Worm (Caenorhabditis elegans) whole organism, L2 larva: ENCODE data around the gene F10B5.2.

Experiments used
- C34F6.9 ChIP-seq: fragments of 150-350 bp; optimal IDR thresholded peaks from 2 replicates; lab custom pipeline; 2014; ENCODE audit warnings: missing biosample characterization, missing genetic modification characterization
- F13H6.1 ChIP-seq: sonication (generic microtip); optimal IDR thresholded peaks from 2 replicates; lab custom pipeline; 2016; ENCODE audit warnings: missing genetic modification characterization, missing compliant biosample characterization
- R02D3.7 ChIP-seq: fragments of 150-350 bp; optimal IDR thresholded peaks from 2 replicates; lab custom pipeline; 2014; ENCODE audit warnings: missing biosample characterization, missing genetic modification characterization
- Y55F3AM.14 ChIP-seq: fragments of 200-800 bp; sonication (Bioruptor generic); optimal IDR thresholded peaks from 2 replicates; lab custom pipeline; 2018; ENCODE audit warnings: mild to moderate bottlenecking, missing genetic modification characterization, missing compliant biosample characterization
- ZK546.5 ChIP-seq: sonication (generic microtip); optimal IDR thresholded peaks from 2 replicates; lab custom pipeline; 2017; ENCODE audit warnings: missing biosample characterization, missing genetic modification characterization
- aly-2 ChIP-seq: fragments of 150-350 bp; optimal IDR thresholded peaks from 2 replicates; lab custom pipeline; 2014; ENCODE audit warnings: missing biosample characterization, missing genetic modification characterization
- ama-1 ChIP-seq: fragments of 150-350 bp; optimal IDR thresholded peaks from 2 replicates; lab custom pipeline; 2018; ENCODE audit warnings: inconsistent platforms
- blmp-1 ChIP-seq: sonication (generic microtip); optimal IDR thresholded peaks from 2 replicates; lab custom pipeline; 2017; ENCODE audit warnings: missing genetic modification characterization, mild to moderate bottlenecking, missing compliant biosample characterization, antibody characterized with exemption, moderate library complexity; ENCODE audit not compliant: insufficient read depth
- ceh-16 ChIP-seq: fragments of 150-350 bp; optimal IDR thresholded peaks from 2 replicates; lab custom pipeline; 2014; ENCODE audit warnings: missing biosample characterization, missing genetic modification characterization
- ceh-82 ChIP-seq: fragments of 150-350 bp; optimal IDR thresholded peaks from 2 replicates; lab custom pipeline; 2014; ENCODE audit warnings: missing biosample characterization, missing genetic modification characterization
- crh-2 ChIP-seq: sonication (generic microtip); optimal IDR thresholded peaks from 2 replicates; lab custom pipeline; 2017; ENCODE audit warnings: missing biosample characterization, missing genetic modification characterization
- dmd-4 ChIP-seq: sonication (generic microtip); optimal IDR thresholded peaks from 2 replicates; lab custom pipeline; 2017; ENCODE audit warnings: missing biosample characterization, missing genetic modification characterization
- egl-27 ChIP-seq: sonication (generic microtip); optimal IDR thresholded peaks from 3 replicates; lab custom pipeline; 2017; ENCODE audit warnings: missing biosample characterization, missing genetic modification reagents, missing genetic modification characterization
- elt-1 ChIP-seq: fragments of 150-350 bp; optimal IDR thresholded peaks from 2 replicates; lab custom pipeline; 2014; ENCODE audit warnings: missing biosample characterization, missing genetic modification characterization
- elt-3 ChIP-seq: sonication (generic microtip); optimal IDR thresholded peaks from 2 replicates; lab custom pipeline; 2017; ENCODE audit warnings: missing biosample characterization, missing genetic modification characterization
- fos-1 ChIP-seq: fragments of 150-350 bp; optimal IDR thresholded peaks from 2 replicates; lab custom pipeline; 2014; ENCODE audit warnings: missing biosample characterization, missing genetic modification characterization
- gmeb-1 ChIP-seq: fragments of 150-350 bp; optimal IDR thresholded peaks from 2 replicates; lab custom pipeline; 2014; ENCODE audit warnings: missing biosample characterization, missing genetic modification characterization
- lin-11 ChIP-seq: fragments of 150-350 bp; sonication (generic microtip); optimal IDR thresholded peaks from 2 replicates; lab custom pipeline; 2014; ENCODE audit warnings: missing biosample characterization, missing genetic modification characterization, inconsistent platforms, mixed read lengths
- lin-13 ChIP-seq: fragments of 150-350 bp; optimal IDR thresholded peaks from 2 replicates; lab custom pipeline; 2014; ENCODE audit warnings: missing biosample characterization, missing genetic modification reagents, missing genetic modification characterization
- lin-39 ChIP-seq: fragments of 150-350 bp; optimal IDR thresholded peaks from 2 replicates; lab custom pipeline; 2014; ENCODE audit warnings: missing biosample characterization, missing genetic modification reagents, missing genetic modification characterization
- lsy-2 ChIP-seq, 2 experiments: fragments of 150-350 bp in 1 of 2; sonication (generic microtip) in 1 of 2; optimal IDR thresholded peaks; 2 replicates each; lab custom pipeline; 2014 to 2017; ENCODE audit warnings: missing biosample characterization in 2 of 2, missing genetic modification characterization in 2 of 2
- mab-5 ChIP-seq: fragments of 150-350 bp; optimal IDR thresholded peaks from 2 replicates; lab custom pipeline; 2014; ENCODE audit warnings: missing biosample characterization, missing genetic modification characterization
- mbf-1 ChIP-seq: sonication (generic microtip); optimal IDR thresholded peaks from 2 replicates; lab custom pipeline; 2017; ENCODE audit warnings: missing biosample characterization, missing genetic modification characterization
- mdl-1 ChIP-seq, 2 experiments: fragments of 150-350 bp in 1 of 2; sonication (generic microtip) in 1 of 2; optimal IDR thresholded peaks; 2 replicates each; lab custom pipeline; 2017; ENCODE audit warnings: missing biosample characterization in 2 of 2, missing genetic modification characterization in 2 of 2
- nhr-11 ChIP-seq: fragments of 150-350 bp; optimal IDR thresholded peaks from 2 replicates; lab custom pipeline; 2014; ENCODE audit warnings: missing biosample characterization, missing genetic modification characterization
- nhr-12 ChIP-seq: fragments of 150-350 bp; optimal IDR thresholded peaks from 2 replicates; lab custom pipeline; 2014; ENCODE audit warnings: missing biosample characterization, missing genetic modification characterization
- nhr-129 ChIP-seq: fragments of 150-350 bp; optimal IDR thresholded peaks from 2 replicates; lab custom pipeline; 2014; ENCODE audit warnings: missing biosample characterization, missing genetic modification characterization
- nhr-21 ChIP-seq: fragments of 150-350 bp; optimal IDR thresholded peaks from 2 replicates; lab custom pipeline; 2014; ENCODE audit warnings: missing biosample characterization, missing genetic modification characterization
- nhr-23 ChIP-seq: fragments of 150-350 bp; optimal IDR thresholded peaks from 2 replicates; lab custom pipeline; 2014; ENCODE audit warnings: missing biosample characterization, missing genetic modification reagents, missing genetic modification characterization
- nhr-237 ChIP-seq: fragments of 150-350 bp; optimal IDR thresholded peaks from 2 replicates; lab custom pipeline; 2014; ENCODE audit warnings: missing biosample characterization, missing genetic modification characterization
- nhr-25 ChIP-seq: fragments of 150-350 bp; sonication (generic microtip); optimal IDR thresholded peaks from 3 replicates; lab custom pipeline; 2014; ENCODE audit warnings: missing biosample characterization, missing genetic modification characterization
- nhr-6 ChIP-seq: fragments of 150-350 bp; optimal IDR thresholded peaks from 2 replicates; lab custom pipeline; 2014; ENCODE audit warnings: missing biosample characterization, missing genetic modification characterization
- nhr-77 ChIP-seq: fragments of 150-350 bp; optimal IDR thresholded peaks from 2 replicates; lab custom pipeline; 2014; ENCODE audit warnings: missing biosample characterization, missing genetic modification characterization
- peb-1 ChIP-seq: fragments of 150-350 bp; optimal IDR thresholded peaks from 2 replicates; lab custom pipeline; 2014; ENCODE audit warnings: missing biosample characterization, missing genetic modification characterization
- sem-4 ChIP-seq: fragments of 150-350 bp; optimal IDR thresholded peaks from 2 replicates; lab custom pipeline; 2014; ENCODE audit warnings: missing biosample characterization, missing genetic modification reagents, missing genetic modification characterization
- skn-1 ChIP-seq: sonication (generic microtip); optimal IDR thresholded peaks from 2 replicates; lab custom pipeline; 2017; ENCODE audit warnings: missing biosample characterization, missing genetic modification characterization
- sma-3 ChIP-seq: sonication (generic microtip); optimal IDR thresholded peaks from 2 replicates; lab custom pipeline; 2016; ENCODE audit warnings: missing genetic modification reagents, missing genetic modification characterization, missing compliant biosample characterization
- sma-9 ChIP-seq, 2 experiments: fragments of 150-350 bp in 1 of 2; sonication (generic microtip) in 1 of 2; optimal IDR thresholded peaks; 2 replicates each; lab custom pipeline; 2014 to 2016; ENCODE audit warnings: missing genetic modification characterization in 2 of 2, mild to moderate bottlenecking in 1 of 2, missing biosample characterization in 1 of 2, missing compliant biosample characterization in 1 of 2, missing genetic modification reagents in 1 of 2, moderate library complexity in 1 of 2
- snpc-4 ChIP-seq: fragments of 150-350 bp; optimal IDR thresholded peaks from 2 replicates; lab custom pipeline; 2014; ENCODE audit warnings: missing biosample characterization, missing genetic modification characterization
- unc-39 ChIP-seq: fragments of 150-350 bp; optimal IDR thresholded peaks from 2 replicates; lab custom pipeline; 2014; ENCODE audit warnings: missing biosample characterization, missing genetic modification characterization
- unc-55 ChIP-seq: fragments of 150-350 bp; sonication (generic microtip); optimal IDR thresholded peaks from 3 replicates; lab custom pipeline; 2014; ENCODE audit warnings: missing biosample characterization, missing genetic modification reagents, missing genetic modification characterization
- unc-62 ChIP-seq: fragments of 150-350 bp; optimal IDR thresholded peaks from 2 replicates; lab custom pipeline; 2014; ENCODE audit warnings: missing biosample characterization, missing genetic modification reagents, missing genetic modification characterization
- zag-1 ChIP-seq: fragments of 150-350 bp; optimal IDR thresholded peaks from 2 replicates; lab custom pipeline; 2014; ENCODE audit warnings: missing biosample characterization, missing genetic modification characterization
- ztf-11 ChIP-seq: sonication (generic microtip); optimal IDR thresholded peaks from 2 replicates; lab custom pipeline; 2017; ENCODE audit warnings: missing biosample characterization, missing genetic modification characterization
- ztf-4 ChIP-seq: fragments of 150-350 bp; optimal IDR thresholded peaks from 2 replicates; lab custom pipeline; 2014; ENCODE audit warnings: missing biosample characterization, missing genetic modification characterization

Gene F10B5.2

ce11 chrII:8126132-8126531, 18.4 kb upstream of the F10B5.2 start:
- TF ChIP-seq lsy-2 (tag; optimal IDR thresholded peaks at IDR 0.05; lab: Kevin White, UChicago) (peak in 1 of 2 experiments; percentile 69), fos-1 (tag; lab: Kevin White, UChicago) (peak; percentile 70), dmd-4 (tag; lab: Kevin White, UChicago) (no peak), lin-11 (peak; percentile 26), mdl-1 (tag; optimal IDR thresholded peaks at IDR 0.05; lab: Kevin White, UChicago) (peak; percentile 39 to 54), mab-5 (tag; lab: Kevin White, UChicago) (peak; percentile 28), nhr-23 (tag; lab: Kevin White, UChicago) (no peak), nhr-11 (no peak), F13H6.1 (tag; lab: Kevin White, UChicago) (peak; percentile 31), elt-1 (tag; lab: Kevin White, UChicago) (no peak), nhr-6 (tag; lab: Kevin White, UChicago) (no peak), sma-9 (GFP tag; optimal IDR thresholded peaks at IDR 0.05; lab: Kevin White, UChicago) (peak; percentile 36), sma-9 (tag; optimal IDR thresholded peaks at IDR 0.05; lab: Kevin White, UChicago) (no peak), nhr-129 (tag; lab: Kevin White, UChicago) (peak; percentile 45), zag-1 (tag; lab: Kevin White, UChicago) (peak; percentile 55), C34F6.9 (tag; lab: Kevin White, UChicago) (peak; percentile 55), sem-4 (tag; lab: Kevin White, UChicago) (peak; percentile 66), ama-1 (lab: Kevin White, UChicago) (no peak), crh-2 (tag; lab: Kevin White, UChicago) (peak; percentile 89), Y55F3AM.14 (GFP tag; lab: Kevin White, UChicago) (peak; percentile 6), ztf-11 (tag; lab: Kevin White, UChicago) (no peak), nhr-21 (peak; percentile 8), nhr-25 (tag; lab: Kevin White, UChicago) (peak; percentile 22), lin-13 (GFP tag; lab: Kevin White, UChicago) (peak; percentile 18), egl-27 (tag; lab: Kevin White, UChicago) (no peak), ztf-4 (no peak), nhr-12 (tag; lab: Kevin White, UChicago) (no peak), unc-39 (tag; lab: Kevin White, UChicago) (no peak), unc-55 (peak; percentile 70)

ce11 chrII:8126617-8127016, 17.9 kb upstream of the F10B5.2 start:
- TF ChIP-seq unc-62 (GFP tag; lab: Kevin White, UChicago) (no peak), F13H6.1 (tag; lab: Kevin White, UChicago) (no peak), ceh-82 (tag; lab: Kevin White, UChicago) (no peak), egl-27 (tag; lab: Kevin White, UChicago) (no peak), crh-2 (tag; lab: Kevin White, UChicago) (no peak), nhr-23 (tag; lab: Kevin White, UChicago) (no peak), fos-1 (tag; lab: Kevin White, UChicago) (no peak), sma-9 (GFP tag; optimal IDR thresholded peaks at IDR 0.05; lab: Kevin White, UChicago) (peak; percentile 66), sma-9 (tag; optimal IDR thresholded peaks at IDR 0.05; lab: Kevin White, UChicago) (no peak)

ce11 chrII:8127290-8127689, 17.3 kb upstream of the F10B5.2 start:
- TF ChIP-seq R02D3.7 (tag; lab: Kevin White, UChicago) (no peak), nhr-129 (tag; lab: Kevin White, UChicago) (peak; percentile 52), unc-39 (tag; lab: Kevin White, UChicago) (no peak), ceh-82 (tag; lab: Kevin White, UChicago) (no peak), sma-9 (GFP tag; optimal IDR thresholded peaks at IDR 0.05; lab: Kevin White, UChicago) (peak; percentile 77), sma-9 (tag; optimal IDR thresholded peaks at IDR 0.05; lab: Kevin White, UChicago) (no peak), nhr-6 (tag; lab: Kevin White, UChicago) (no peak), egl-27 (tag; lab: Kevin White, UChicago) (no peak), gmeb-1 (tag; lab: Kevin White, UChicago) (no peak), dmd-4 (tag; lab: Kevin White, UChicago) (no peak), ztf-4 (no peak), nhr-11 (no peak), elt-3 (tag; lab: Kevin White, UChicago) (no peak), ceh-16 (no peak), nhr-21 (no peak), nhr-25 (tag; lab: Kevin White, UChicago) (no peak), nhr-237 (tag; lab: Kevin White, UChicago) (no peak), fos-1 (tag; lab: Kevin White, UChicago) (peak; percentile 94), ztf-11 (tag; lab: Kevin White, UChicago) (no peak), ama-1 (lab: Kevin White, UChicago) (no peak), unc-55 (no peak), C34F6.9 (tag; lab: Kevin White, UChicago) (no peak), nhr-77 (no peak), peb-1 (tag; lab: Kevin White, UChicago) (no peak), lin-39 (tag; lab: Kevin White, UChicago) (no peak), skn-1 (tag; lab: Kevin White, UChicago) (no peak), F13H6.1 (tag; lab: Kevin White, UChicago) (peak; percentile 43), sma-3 (GFP tag; lab: Kevin White, UChicago) (peak; percentile 15), blmp-1 (tag; lab: Kevin White, UChicago) (no peak), snpc-4 (no peak), mbf-1 (tag; lab: Kevin White, UChicago) (no peak), mab-5 (tag; lab: Kevin White, UChicago) (no peak), ZK546.5 (tag; lab: Kevin White, UChicago) (no peak), aly-2 (tag; lab: Kevin White, UChicago) (no peak), lsy-2 (tag; optimal IDR thresholded peaks at IDR 0.05; lab: Kevin White, UChicago) (no peak), nhr-23 (tag; lab: Kevin White, UChicago) (no peak), lin-11 (no peak), nhr-12 (tag; lab: Kevin White, UChicago) (no peak), mdl-1 (tag; optimal IDR thresholded peaks at IDR 0.05; lab: Kevin White, UChicago) (no peak)
